Worm (Caenorhabditis elegans) whole organism, L2 larva: ENCODE measurements around the gene gtf-2A2.

Experiments used
- F13H6.1 ChIP-seq: sonication (generic microtip); optimal IDR thresholded peaks from 2 replicates; lab custom pipeline; 2016; ENCODE audit warnings: missing genetic modification characterization, missing compliant biosample characterization
- ama-1 ChIP-seq: fragments of 150-350 bp; optimal IDR thresholded peaks from 2 replicates; lab custom pipeline; 2018; ENCODE audit warnings: inconsistent platforms
- egl-27 ChIP-seq: sonication (generic microtip); optimal IDR thresholded peaks from 3 replicates; lab custom pipeline; 2017; ENCODE audit warnings: missing biosample characterization, missing genetic modification reagents, missing genetic modification characterization
- elt-1 ChIP-seq: fragments of 150-350 bp; optimal IDR thresholded peaks from 2 replicates; lab custom pipeline; 2014; ENCODE audit warnings: missing biosample characterization, missing genetic modification characterization
- elt-3 ChIP-seq: sonication (generic microtip); optimal IDR thresholded peaks from 2 replicates; lab custom pipeline; 2017; ENCODE audit warnings: missing biosample characterization, missing genetic modification characterization
- fos-1 ChIP-seq: fragments of 150-350 bp; optimal IDR thresholded peaks from 2 replicates; lab custom pipeline; 2014; ENCODE audit warnings: missing biosample characterization, missing genetic modification characterization
- lin-13 ChIP-seq: fragments of 150-350 bp; optimal IDR thresholded peaks from 2 replicates; lab custom pipeline; 2014; ENCODE audit warnings: missing biosample characterization, missing genetic modification reagents, missing genetic modification characterization
- mab-5 ChIP-seq: fragments of 150-350 bp; optimal IDR thresholded peaks from 2 replicates; lab custom pipeline; 2014; ENCODE audit warnings: missing biosample characterization, missing genetic modification characterization
- nhr-21 ChIP-seq: fragments of 150-350 bp; optimal IDR thresholded peaks from 2 replicates; lab custom pipeline; 2014; ENCODE audit warnings: missing biosample characterization, missing genetic modification characterization
- nhr-23 ChIP-seq: fragments of 150-350 bp; optimal IDR thresholded peaks from 2 replicates; lab custom pipeline; 2014; ENCODE audit warnings: missing biosample characterization, missing genetic modification reagents, missing genetic modification characterization
- nhr-237 ChIP-seq: fragments of 150-350 bp; optimal IDR thresholded peaks from 2 replicates; lab custom pipeline; 2014; ENCODE audit warnings: missing biosample characterization, missing genetic modification characterization
- skn-1 ChIP-seq: sonication (generic microtip); optimal IDR thresholded peaks from 2 replicates; lab custom pipeline; 2017; ENCODE audit warnings: missing biosample characterization, missing genetic modification characterization
- ztf-4 ChIP-seq: fragments of 150-350 bp; optimal IDR thresholded peaks from 2 replicates; lab custom pipeline; 2014; ENCODE audit warnings: missing biosample characterization, missing genetic modification characterization

- TF ChIP-seq mab-5 (no peak), fos-1 (tag; lab: Kevin White, UChicago) (no peak), nhr-23 (tag; lab: Kevin White, UChicago) (no peak), ztf-4 (tag; lab: Kevin White, UChicago) (no peak), egl-27 (tag; lab: Kevin White, UChicago) (no peak), lin-13 (GFP tag; lab: Kevin White, UChicago) (no peak), ama-1 (no peak), nhr-237 (tag; lab: Kevin White, UChicago) (no peak), nhr-21 (tag; lab: Kevin White, UChicago) (no peak), elt-3 (no peak), F13H6.1 (tag; lab: Kevin White, UChicago) (peak; percentile 56), skn-1 (no peak), elt-1 (tag; lab: Kevin White, UChicago) (no peak)
Measured at ce11 chrIII:12673382-12673970, 48.9 kb downstream of the gtf-2A2 start, which contains the start of the genes taf-7.2 and elpc-2.
